Fruit fly (Drosophila melanogaster) whole organism, wandering third instar larva: ENCODE measurements around the gene PolrMT.

Source experiments
- Abd-B ChIP-seq: fragments of >200 bp; optimal IDR thresholded peaks from 2 replicates; lab custom pipeline; 2017; ENCODE audit warnings: missing biosample characterization, missing genetic modification characterization
- CG32264 ChIP-seq: fragments of 200-800 bp; sonication (Bioruptor generic); optimal IDR thresholded peaks from 2 replicates; lab custom pipeline; 2016; ENCODE audit warnings: missing biosample characterization, missing genetic modification characterization
- CG9705 ChIP-seq: fragments of 200-800 bp; sonication (Bioruptor generic); optimal IDR thresholded peaks from 2 replicates; lab custom pipeline; 2018; ENCODE audit warnings: missing biosample characterization, mild to moderate bottlenecking, missing genetic modification characterization
- CrebA ChIP-seq: fragments of 200-800 bp; sonication (Bioruptor generic); optimal IDR thresholded peaks from 2 replicates; lab custom pipeline; 2016; ENCODE audit warnings: missing biosample characterization, mild to moderate bottlenecking, missing genetic modification characterization, borderline replicate concordance
- Dfd ChIP-seq: fragments of >200 bp; optimal IDR thresholded peaks from 2 replicates; lab custom pipeline; 2017; ENCODE audit warnings: missing biosample characterization, missing genetic modification characterization
- Dif ChIP-seq: fragments of 200-275, 200-300 bp; sonication (Bioruptor generic); optimal IDR thresholded peaks from 2 replicates; lab custom pipeline; 2018; ENCODE audit warnings: missing biosample characterization, missing genetic modification characterization; ENCODE audit not compliant: partially characterized antibody
- GATAd ChIP-seq: sonication (Bioruptor generic); optimal IDR thresholded peaks from 2 replicates; lab custom pipeline; 2016; ENCODE audit warnings: missing biosample characterization, missing genetic modification characterization
- HLH106 ChIP-seq: fragments of 200-800 bp; optimal IDR thresholded peaks from 3 replicates; lab custom pipeline; 2019; ENCODE audit warnings: missing biosample characterization, mild to moderate bottlenecking, missing genetic modification characterization, moderate library complexity
- Hnf4 ChIP-seq: fragments of 200-800 bp; sonication (Bioruptor generic); optimal IDR thresholded peaks from 2 replicates; lab custom pipeline; 2016; ENCODE audit warnings: missing biosample characterization, mild to moderate bottlenecking, missing genetic modification characterization
- Hr78 ChIP-seq: fragments of >200 bp; optimal IDR thresholded peaks from 2 replicates; lab custom pipeline; 2017; ENCODE audit warnings: missing biosample characterization, missing genetic modification characterization
- Hr83 ChIP-seq: fragments of 200-300 bp; sonication (Bioruptor generic); optimal IDR thresholded peaks from 2 replicates; lab custom pipeline; 2016; ENCODE audit warnings: missing biosample characterization, mild to moderate bottlenecking, missing genetic modification characterization, moderate library complexity; ENCODE audit not compliant: poor library complexity, severe bottlenecking
- Jra ChIP-seq: sonication (Bioruptor generic); optimal IDR thresholded peaks from 2 replicates; lab custom pipeline; 2016; ENCODE audit warnings: missing biosample characterization, missing genetic modification characterization
- Mio ChIP-seq: sonication (Bioruptor generic); optimal IDR thresholded peaks from 2 replicates; lab custom pipeline; 2016; ENCODE audit warnings: missing biosample characterization, missing genetic modification characterization
- Myc ChIP-seq: fragments of >200 bp; optimal IDR thresholded peaks from 2 replicates; lab custom pipeline; 2017
- N ChIP-seq: fragments of >200 bp; optimal IDR thresholded peaks from 2 replicates; lab custom pipeline; 2018; ENCODE audit warnings: missing biosample characterization, missing external identifiers, missing genetic modification characterization
- OdsH ChIP-seq: fragments of 200-800 bp; sonication (Bioruptor generic); optimal IDR thresholded peaks from 2 replicates; lab custom pipeline; 2016; ENCODE audit warnings: missing biosample characterization, mild to moderate bottlenecking, missing genetic modification characterization
- Rel ChIP-seq, 2 experiments: fragments of 200-800 bp; sonication (Bioruptor generic) in 1 of 2; optimal IDR thresholded peaks; 2 replicates in 1 of 2; 3 replicates in 1 of 2; lab custom pipeline; 2016 to 2019; ENCODE audit warnings: mild to moderate bottlenecking in 2 of 2, missing biosample characterization in 2 of 2, missing genetic modification characterization in 2 of 2, moderate library complexity in 1 of 2
- Sp1 ChIP-seq: fragments of 200-800 bp; sonication (Bioruptor generic); optimal IDR thresholded peaks from 3 replicates; lab custom pipeline; 2019; ENCODE audit warnings: missing biosample characterization, mild to moderate bottlenecking, missing genetic modification characterization, moderate library complexity
- Vsx2 ChIP-seq: fragments of 200-300, 225-300 bp; sonication (Bioruptor generic); optimal IDR thresholded peaks from 2 replicates; lab custom pipeline; 2018; ENCODE audit warnings: missing biosample characterization, missing genetic modification characterization; ENCODE audit not compliant: partially characterized antibody
- br ChIP-seq: fragments of 200-800 bp; sonication (Bioruptor generic); optimal IDR thresholded peaks from 2 replicates; lab custom pipeline; 2016; ENCODE audit warnings: missing biosample characterization, missing genetic modification characterization
- brk ChIP-seq: fragments of 200-800 bp; sonication (Bioruptor generic); optimal IDR thresholded peaks from 2 replicates; lab custom pipeline; 2016; ENCODE audit warnings: missing biosample characterization, mild to moderate bottlenecking, missing genetic modification characterization
- dl ChIP-seq, 2 experiments: fragments of 175-275, 200-275 bp in 1 of 2; fragments of 200-275 bp in 1 of 2; sonication (Bioruptor generic); optimal IDR thresholded peaks; lab custom pipeline; 2018; ENCODE audit warnings: mild to moderate bottlenecking in 2 of 2, missing biosample characterization in 2 of 2, missing genetic modification characterization in 2 of 2, moderate library complexity in 2 of 2; ENCODE audit not compliant: partially characterized antibody in 2 of 2, insufficient read depth in 1 of 2
- dmrt93B ChIP-seq: fragments of 200-800 bp; sonication (Bioruptor generic); optimal IDR thresholded peaks from 2 replicates; lab custom pipeline; 2018; ENCODE audit warnings: missing biosample characterization, mild to moderate bottlenecking, missing genetic modification characterization
- dsf ChIP-seq: sonication (Bioruptor generic); optimal IDR thresholded peaks from 2 replicates; lab custom pipeline; 2016; ENCODE audit warnings: missing biosample characterization, missing genetic modification characterization, borderline replicate concordance
- ey ChIP-seq: fragments of 200-800 bp; sonication (Bioruptor generic); optimal IDR thresholded peaks from 2 replicates; lab custom pipeline; 2016; ENCODE audit warnings: missing biosample characterization, missing genetic modification characterization
- foxo ChIP-seq, 2 experiments: fragments of 200-800 bp; sonication (Bioruptor generic); optimal IDR thresholded peaks; 2 replicates in 1 of 2; 3 replicates in 1 of 2; lab custom pipeline; 2016 to 2017; ENCODE audit warnings: missing biosample characterization in 2 of 2, missing genetic modification characterization in 2 of 2
- fru ChIP-seq: fragments of 200-800 bp; sonication (Bioruptor generic); optimal IDR thresholded peaks from 3 replicates; lab custom pipeline; 2016; ENCODE audit warnings: missing biosample characterization, mild to moderate bottlenecking, missing genetic modification characterization
- h ChIP-seq: fragments of 200-800 bp; sonication (Bioruptor generic); optimal IDR thresholded peaks from 3 replicates; lab custom pipeline; 2016; ENCODE audit warnings: missing biosample characterization, mild to moderate bottlenecking, missing genetic modification characterization
- jim ChIP-seq: fragments of 175-275, 200-325 bp; sonication (Bioruptor generic); optimal IDR thresholded peaks from 2 replicates; lab custom pipeline; 2016; ENCODE audit warnings: missing biosample characterization, mild to moderate bottlenecking, missing genetic modification characterization
- lola ChIP-seq: fragments of >200 bp; optimal IDR thresholded peaks from 2 replicates; lab custom pipeline; 2017; ENCODE audit warnings: missing biosample characterization, missing genetic modification characterization
- pan ChIP-seq: fragments of >200 bp; optimal IDR thresholded peaks from 2 replicates; lab custom pipeline; 2017
- psq ChIP-seq: fragments of 200-800 bp; sonication (Bioruptor generic); optimal IDR thresholded peaks from 3 replicates; lab custom pipeline; 2017; ENCODE audit warnings: missing biosample characterization, mild to moderate bottlenecking, missing genetic modification characterization, moderate library complexity
- rgr ChIP-seq: fragments of 200-800 bp; sonication (Bioruptor generic); optimal IDR thresholded peaks from 3 replicates; lab custom pipeline; 2016; ENCODE audit warnings: missing biosample characterization, mild to moderate bottlenecking, missing genetic modification characterization
- sage ChIP-seq: fragments of 200-800 bp; sonication (Bioruptor generic); optimal IDR thresholded peaks from 2 replicates; lab custom pipeline; 2016; ENCODE audit warnings: missing biosample characterization, mild to moderate bottlenecking, missing genetic modification characterization
- sv ChIP-seq: fragments of 200-800 bp; sonication (Bioruptor generic); optimal IDR thresholded peaks from 3 replicates; lab custom pipeline; 2016; ENCODE audit warnings: missing biosample characterization, missing genetic modification characterization
- tai ChIP-seq: sonication (Bioruptor generic); optimal IDR thresholded peaks from 2 replicates; lab custom pipeline; 2016; ENCODE audit warnings: missing biosample characterization, missing genetic modification characterization
- usp ChIP-seq: fragments of >200 bp; optimal IDR thresholded peaks from 2 replicates; lab custom pipeline; 2017; ENCODE audit warnings: missing biosample characterization, missing genetic modification characterization
- woc ChIP-seq: sonication (Bioruptor generic); optimal IDR thresholded peaks from 2 replicates; lab custom pipeline; 2016; ENCODE audit warnings: missing biosample characterization, mild to moderate bottlenecking, missing genetic modification characterization

PolrMT gene

dm6 chr2L:1144371-1145360 is 36.5 kb upstream of the PolrMT start (continued):
- TF ChIP-seq Hnf4 (GFP tag; lab: Kevin White, UChicago) (no peak), psq (GFP tag; lab: Kevin White, UChicago) (peak; percentile 82), Jra (GFP tag; lab: Kevin White, UChicago) (peak; percentile 64), lola (GFP tag; lab: Kevin White, UChicago) (no peak), Sp1 (GFP tag; lab: Kevin White, UChicago) (peak; percentile 93), jim (GFP tag; lab: Kevin White, UChicago) (no peak), sage (GFP tag; lab: Kevin White, UChicago) (no peak), HLH106 (peak; percentile 91), Dif (GFP tag; lab: Kevin White, UChicago) (no peak)

dm6 chr2L:1143286-1143685 is 35.1 kb upstream of the PolrMT start:
- TF ChIP-seq foxo (GFP tag; optimal IDR thresholded peaks at IDR 0.05; lab: Kevin White, UChicago), result no peak
- TF ChIP-seq pan (lab: Kevin White, UChicago), result no peak
- no peak for TF ChIP-seq Sp1 (GFP tag; lab: Kevin White, UChicago)
- TF ChIP-seq Myc (lab: Kevin White, UChicago), result no peak
- TF ChIP-seq Jra (GFP tag; lab: Kevin White, UChicago), result no peak
- no peak for TF ChIP-seq Abd-B (GFP tag; lab: Kevin White, UChicago)
- no peak for TF ChIP-seq dl (GFP tag; optimal IDR thresholded peaks at IDR 0.05; lab: Kevin White, UChicago; ENCODE audit: insufficient read depth in 1 of 2, partially characterized antibody in 2 of 2)
- TF ChIP-seq sage (GFP tag; lab: Kevin White, UChicago), result no peak
- TF ChIP-seq fru (GFP tag; lab: Kevin White, UChicago), result no peak
- TF ChIP-seq rgr (GFP tag; lab: Kevin White, UChicago), result no peak
- TF ChIP-seq, all 38 proteins: peak for 0

- TF ChIP-seq CrebA (GFP tag; lab: Kevin White, UChicago), result no peak
- TF ChIP-seq Jra (GFP tag; lab: Kevin White, UChicago), result peak; percentile 15
- TF ChIP-seq brk (GFP tag; lab: Kevin White, UChicago), result peak; percentile 35
- TF ChIP-seq dmrt93B (GFP tag; lab: Kevin White, UChicago), result no peak
- TF ChIP-seq pan (lab: Kevin White, UChicago), result no peak
- no peak for TF ChIP-seq usp (GFP tag; lab: Kevin White, UChicago)
- peak in 1 of 2 experiments; percentile 36 for TF ChIP-seq foxo (GFP tag; optimal IDR thresholded peaks at IDR 0.05; lab: Kevin White, UChicago)
- no peak for TF ChIP-seq OdsH (GFP tag; lab: Kevin White, UChicago)
- no peak for TF ChIP-seq lola (GFP tag; lab: Kevin White, UChicago)
- TF ChIP-seq sage (GFP tag; lab: Kevin White, UChicago), result no peak
- peak; percentile 47 for TF ChIP-seq br (GFP tag; lab: Kevin White, UChicago)
- peak; percentile 70 for TF ChIP-seq Vsx2 (GFP tag; lab: Kevin White, UChicago)
- TF ChIP-seq N, result no peak
- no peak for TF ChIP-seq HLH106
- TF ChIP-seq psq (GFP tag; lab: Kevin White, UChicago), result peak; percentile 22
- TF ChIP-seq CG9705 (GFP tag; lab: Kevin White, UChicago), result peak; percentile 27
- no peak for TF ChIP-seq Mio
- TF ChIP-seq dl (GFP tag; optimal IDR thresholded peaks at IDR 0.05; lab: Kevin White, UChicago; ENCODE audit: insufficient read depth in 1 of 2, partially characterized antibody in 2 of 2), result no peak
- peak; percentile 20 for TF ChIP-seq rgr (GFP tag; lab: Kevin White, UChicago)
- TF ChIP-seq dsf (GFP tag; lab: Kevin White, UChicago), result no peak
- TF ChIP-seq Myc (lab: Kevin White, UChicago), result peak; percentile 40
- no peak for TF ChIP-seq ey
- no peak for TF ChIP-seq tai (GFP tag; lab: Kevin White, UChicago)
- TF ChIP-seq Abd-B (GFP tag; lab: Kevin White, UChicago), result no peak
- TF ChIP-seq h (GFP tag; lab: Kevin White, UChicago), result peak; percentile 42
- no peak for TF ChIP-seq GATAd (GFP tag; lab: Kevin White, UChicago)
- peak; percentile 35 for TF ChIP-seq Sp1 (GFP tag; lab: Kevin White, UChicago)
- no peak for TF ChIP-seq sv (GFP tag; lab: Kevin White, UChicago)
- TF ChIP-seq Hnf4 (GFP tag; lab: Kevin White, UChicago), result peak; percentile 35
- no peak for TF ChIP-seq Dfd (GFP tag; lab: Kevin White, UChicago)
- peak; percentile 29 for TF ChIP-seq fru (GFP tag; lab: Kevin White, UChicago)
- TF ChIP-seq jim (GFP tag; lab: Kevin White, UChicago), result peak; percentile 79
- no peak for TF ChIP-seq Hr83 (GFP tag; lab: Kevin White, UChicago)
- peak; percentile 7 for TF ChIP-seq Dif (GFP tag; lab: Kevin White, UChicago)
- no peak for TF ChIP-seq woc (GFP tag; lab: Kevin White, UChicago)
- no peak for TF ChIP-seq CG32264
- TF ChIP-seq Rel (GFP tag; optimal IDR thresholded peaks at IDR 0.05; lab: Kevin White, UChicago), result peak; percentile 44
- peak; percentile 32 for TF ChIP-seq Rel (tag; optimal IDR thresholded peaks at IDR 0.05; lab: Kevin White, UChicago)
- TF ChIP-seq Hr78 (GFP tag; lab: Kevin White, UChicago), result no peak
- TF ChIP-seq, all 38 proteins: peak for 16
These were observed 34.6 kb upstream of the PolrMT start, which contains the start of gene MFS3 for dm6 chr2L:1142730-1143281. Gene MFS3, plus strand, starts transcription at chr2L:1143201.
